Worm (Caenorhabditis elegans) whole organism, L1 larva: ENCODE measurements around the gene T27E4.1.

Source experiments
- C34B4.2 ChIP-seq: sonication (generic microtip); optimal IDR thresholded peaks from 2 replicates; lab custom pipeline; 2017; ENCODE audit warnings: mild to moderate bottlenecking, missing genetic modification characterization, missing compliant biosample characterization
- aly-2 ChIP-seq: fragments of 150-350 bp; optimal IDR thresholded peaks from 2 replicates; lab custom pipeline; 2014; ENCODE audit warnings: missing biosample characterization, missing genetic modification characterization
- ceh-90 ChIP-seq: sonication (generic microtip); optimal IDR thresholded peaks from 2 replicates; lab custom pipeline; 2016; ENCODE audit warnings: missing genetic modification characterization, missing compliant biosample characterization
- dsc-1 ChIP-seq: sonication (generic microtip); optimal IDR thresholded peaks from 2 replicates; lab custom pipeline; 2016; ENCODE audit warnings: mild to moderate bottlenecking, missing genetic modification characterization, missing compliant biosample characterization
- efl-1 ChIP-seq, 4 experiments: fragments of 150-350 bp; optimal IDR thresholded peaks in 3 of 4; peaks in 1 of 4; 1 replicate in 1 of 4; 2 replicates in 3 of 4; lab custom pipeline; 2014; ENCODE audit warnings: missing biosample characterization in 2 of 4, missing genetic modification characterization in 2 of 4, missing genetic modification reagents in 2 of 4
- elt-3 ChIP-seq, 6 experiments: fragments of 150-350 bp in 1 of 6; sonication (generic microtip); optimal IDR thresholded peaks; 2 replicates each; lab custom pipeline; 2017 to 2018; ENCODE audit warnings: missing biosample characterization in 6 of 6, missing genetic modification characterization in 6 of 6, inconsistent platforms in 1 of 6
- ets-5 ChIP-seq: fragments of 200-800 bp; sonication (Bioruptor generic); IDR thresholded peaks from 2 replicates; pipeline ENCODE4 v1.3.6; 2022; ENCODE audit warnings: missing genetic modification characterization, missing compliant biosample characterization
- fkh-10 ChIP-seq: sonication (generic microtip); optimal IDR thresholded peaks from 2 replicates; lab custom pipeline; 2017; ENCODE audit warnings: missing biosample characterization, missing genetic modification reagents, missing genetic modification characterization
- fkh-4 ChIP-seq: sonication (generic microtip); optimal IDR thresholded peaks from 2 replicates; lab custom pipeline; 2016; ENCODE audit warnings: missing compliant biosample characterization, missing genetic modification characterization, borderline replicate concordance
- fkh-8 ChIP-seq: sonication (generic microtip); optimal IDR thresholded peaks from 2 replicates; lab custom pipeline; 2016; ENCODE audit warnings: mild to moderate bottlenecking, missing genetic modification characterization, missing compliant biosample characterization
- hlh-17 ChIP-seq: fragments of 200-800 bp; sonication (Bioruptor generic); optimal IDR thresholded peaks from 2 replicates; lab custom pipeline; 2018; ENCODE audit warnings: missing genetic modification characterization, mild to moderate bottlenecking, missing compliant biosample characterization, moderate library complexity, borderline replicate concordance
- hlh-4 ChIP-seq: sonication (generic microtip); optimal IDR thresholded peaks from 2 replicates; lab custom pipeline; 2016; ENCODE audit warnings: mild to moderate bottlenecking, missing genetic modification characterization, missing compliant biosample characterization
- jun-1 ChIP-seq: fragments of 150-350 bp; optimal IDR thresholded peaks from 2 replicates; lab custom pipeline; 2014; ENCODE audit warnings: missing biosample characterization, missing genetic modification reagents, missing genetic modification characterization
- lin-14 ChIP-seq: fragments of 200-800 bp; sonication (Bioruptor generic); optimal IDR thresholded peaks from 2 replicates; lab custom pipeline; 2018; ENCODE audit warnings: mild to moderate bottlenecking, missing genetic modification characterization, moderate library complexity, missing compliant biosample characterization
- lin-35 ChIP-seq, 2 experiments: fragments of 150-350 bp; optimal IDR thresholded peaks; 2 replicates each; lab custom pipeline; 2014; ENCODE audit warnings: missing biosample characterization in 2 of 2, missing genetic modification characterization in 2 of 2, missing genetic modification reagents in 2 of 2
- lir-3 ChIP-seq: sonication (generic microtip); optimal IDR thresholded peaks from 2 replicates; lab custom pipeline; 2016; ENCODE audit warnings: mild to moderate bottlenecking, missing genetic modification characterization, moderate library complexity, missing compliant biosample characterization; ENCODE audit not compliant: poor library complexity
- mab-9 ChIP-seq: fragments of 200-800 bp; sonication (Bioruptor generic); IDR thresholded peaks from 2 replicates; pipeline ENCODE4 v1.3.6; 2022; ENCODE audit warnings: missing genetic modification reagents, missing genetic modification characterization, missing compliant biosample characterization
- mep-1 ChIP-seq: fragments of 150-350 bp; optimal IDR thresholded peaks from 2 replicates; lab custom pipeline; 2014; ENCODE audit warnings: missing biosample characterization, missing genetic modification characterization
- nhr-11 ChIP-seq: fragments of 150-350 bp; optimal IDR thresholded peaks from 2 replicates; lab custom pipeline; 2014; ENCODE audit warnings: missing biosample characterization, missing genetic modification characterization
- nhr-19 ChIP-seq: fragments of 200-800 bp; sonication (Bioruptor generic); conservative IDR thresholded peaks from 2 replicates; pipeline ENCODE4 v1.3.6; 2022; ENCODE audit warnings: missing genetic modification characterization, missing compliant biosample characterization
- nhr-47 ChIP-seq: sonication (generic microtip); optimal IDR thresholded peaks from 2 replicates; lab custom pipeline; 2016; ENCODE audit warnings: mild to moderate bottlenecking, missing genetic modification characterization, moderate library complexity, missing compliant biosample characterization
- nhr-71 ChIP-seq: sonication (generic microtip); optimal IDR thresholded peaks from 2 replicates; lab custom pipeline; 2016; ENCODE audit warnings: mild to moderate bottlenecking, missing genetic modification characterization, moderate library complexity, missing compliant biosample characterization
- nhr-76 ChIP-seq: sonication (generic microtip); optimal IDR thresholded peaks from 2 replicates; lab custom pipeline; 2017; ENCODE audit warnings: missing biosample characterization, missing genetic modification characterization
- nhr-90 ChIP-seq: sonication (generic microtip); optimal IDR thresholded peaks from 2 replicates; lab custom pipeline; 2016; ENCODE audit warnings: mild to moderate bottlenecking, missing genetic modification characterization, missing compliant biosample characterization; ENCODE audit not compliant: poor library complexity
- pax-3 ChIP-seq: fragments of 200-800 bp; sonication (Bioruptor generic); optimal IDR thresholded peaks from 2 replicates; lab custom pipeline; 2018; ENCODE audit warnings: mild to moderate bottlenecking, missing genetic modification characterization, moderate library complexity, missing compliant biosample characterization
- skn-1 ChIP-seq: fragments of 150-350 bp; optimal IDR thresholded peaks from 2 replicates; lab custom pipeline; 2014; ENCODE audit warnings: missing biosample characterization, missing genetic modification characterization
- sox-4 ChIP-seq: sonication (generic microtip); optimal IDR thresholded peaks from 2 replicates; lab custom pipeline; 2016; ENCODE audit warnings: missing genetic modification characterization, missing compliant biosample characterization
- swsn-7 ChIP-seq: sonication (generic microtip); optimal IDR thresholded peaks from 2 replicates; lab custom pipeline; 2016; ENCODE audit warnings: missing genetic modification characterization, missing compliant biosample characterization
- tlp-1 ChIP-seq: fragments of 150-350 bp; optimal IDR thresholded peaks from 2 replicates; lab custom pipeline; 2014; ENCODE audit warnings: missing biosample characterization, missing genetic modification characterization
- unc-130 ChIP-seq: fragments of 150-350 bp; optimal IDR thresholded peaks from 2 replicates; lab custom pipeline; 2017; ENCODE audit warnings: missing biosample characterization, missing genetic modification characterization, inconsistent platforms
- unc-62 ChIP-seq: fragments of 150-350 bp; optimal IDR thresholded peaks from 2 replicates; lab custom pipeline; 2014; ENCODE audit warnings: missing biosample characterization, missing genetic modification reagents, missing genetic modification characterization
- xbp-1 ChIP-seq: sonication (generic microtip); optimal IDR thresholded peaks from 2 replicates; lab custom pipeline; 2016; ENCODE audit warnings: missing genetic modification characterization, missing compliant biosample characterization
- zag-1 ChIP-seq: fragments of 150-350 bp; optimal IDR thresholded peaks from 2 replicates; lab custom pipeline; 2014; ENCODE audit warnings: missing biosample characterization, missing genetic modification characterization

Gene T27E4.1

DNA sequence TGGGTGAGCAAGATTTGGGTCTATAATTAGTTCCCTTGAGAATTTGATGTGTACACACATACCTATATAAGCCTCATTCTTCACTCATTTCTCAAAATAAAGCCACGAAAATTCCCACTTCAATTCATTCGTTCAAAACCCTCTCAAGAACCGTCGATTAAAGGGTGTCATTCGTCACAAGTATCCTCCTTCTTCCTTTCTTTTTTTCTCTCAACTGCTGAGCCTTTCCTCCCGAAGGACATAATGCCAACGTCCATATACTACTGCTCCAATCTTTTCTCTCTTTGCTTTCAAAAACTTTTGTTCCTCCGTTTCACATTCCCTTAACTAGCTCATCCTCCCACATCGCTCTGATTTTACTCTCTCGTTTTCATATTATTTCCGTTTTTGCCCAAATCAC is at the start of gene T27E4.1:
Gene T27E4.1, plus strand, starts transcription at position 137 of the 400 bp plus-strand sequence.
- TF ChIP-seq lin-14 (GFP tag; lab: Kevin White, UChicago) (peak; percentile 63), ets-5 (no peak)

DNA sequence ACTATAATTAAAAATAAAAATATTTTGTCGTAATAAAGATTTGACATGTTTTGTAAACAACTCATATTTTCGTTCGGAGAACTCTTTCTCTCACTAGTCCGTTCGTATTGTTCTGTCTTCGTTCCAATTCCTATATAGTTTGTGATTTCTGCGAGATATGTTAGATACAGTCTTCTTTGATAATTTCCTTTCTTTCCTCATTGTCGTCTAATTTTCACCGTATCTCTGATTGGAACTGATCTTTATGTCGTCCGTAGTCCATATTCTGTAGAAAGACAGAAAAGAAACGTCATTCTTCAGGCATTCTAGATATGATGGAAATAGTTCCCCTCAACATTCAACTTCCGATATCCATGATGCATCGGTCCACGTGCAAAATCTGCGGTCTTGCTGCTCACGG is 47.3 kb upstream of the T27E4.1 start, which contains the start of gene nhr-30:
Gene nhr-30, plus strand, starts transcription at position 301 of the 400 bp plus-strand sequence.
- no peak for TF ChIP-seq aly-2
- no peak for TF ChIP-seq swsn-7 (tag; lab: Kevin White, UChicago)
- no peak for TF ChIP-seq tlp-1 (tag; lab: Kevin White, UChicago)
- no peak for TF ChIP-seq nhr-47
- no peak for TF ChIP-seq lin-35 (GFP tag; optimal IDR thresholded peaks at IDR 0.05; lab: Kevin White, UChicago)
- TF ChIP-seq fkh-4, result no peak
- TF ChIP-seq mep-1 (tag; lab: Kevin White, UChicago), result no peak
- TF ChIP-seq hlh-17 (GFP tag; lab: Kevin White, UChicago), result no peak
- TF ChIP-seq fkh-10 (GFP tag; lab: Kevin White, UChicago), result no peak
- TF ChIP-seq lir-3 (tag; lab: Kevin White, UChicago), result no peak
- no peak for TF ChIP-seq skn-1 (tag; lab: Kevin White, UChicago)
- TF ChIP-seq unc-130 (tag; lab: Kevin White, UChicago), result no peak
- no peak for TF ChIP-seq nhr-76 (tag; lab: Kevin White, UChicago)
- no peak for TF ChIP-seq dsc-1 (tag; lab: Kevin White, UChicago)
- TF ChIP-seq nhr-90, result no peak
- TF ChIP-seq zag-1 (tag; lab: Kevin White, UChicago), result no peak
- no peak for TF ChIP-seq mab-9
- no peak for TF ChIP-seq elt-3 (tag; optimal IDR thresholded peaks at IDR 0.05; lab: Kevin White, UChicago)
- TF ChIP-seq unc-62, result no peak
- TF ChIP-seq jun-1, result no peak
- TF ChIP-seq, all 84 proteins: peak for 0

DNA sequence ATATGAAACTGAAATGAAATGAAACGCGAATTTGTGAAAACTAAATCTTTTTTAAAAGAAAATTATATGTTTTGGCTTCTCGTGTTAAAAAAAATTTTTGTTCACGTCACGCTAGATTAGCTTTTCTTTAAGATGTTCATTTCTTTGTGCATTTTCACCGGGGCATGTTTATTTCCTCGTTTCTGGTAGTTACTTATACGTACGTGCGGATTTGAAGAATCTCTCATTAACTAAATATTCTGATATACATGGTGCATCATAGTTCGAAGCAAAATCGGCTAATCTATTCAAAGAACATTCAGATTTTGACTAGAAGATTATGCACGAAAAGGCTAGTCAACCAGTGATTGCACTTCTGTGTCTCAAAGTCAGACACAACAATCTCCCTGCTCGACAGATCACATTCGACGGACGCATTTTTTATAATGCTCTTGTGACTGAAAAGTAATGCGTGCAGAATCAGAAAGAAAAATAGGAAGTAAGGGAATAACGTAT is 44.5 kb upstream of the T27E4.1 start, which contains the start of gene C25E10.17:
Gene C25E10.17, minus strand, starts transcription at position 51 of the 495 bp plus-strand sequence.
- TF ChIP-seq sox-4 (peak; percentile 58), pax-3 (tag; lab: Kevin White, UChicago) (peak; percentile 44), fkh-8 (tag; lab: Kevin White, UChicago) (peak; percentile 89), ceh-90 (tag; lab: Kevin White, UChicago) (no peak), nhr-19 (GFP tag; lab: Robert Waterston, UW) (no peak), zag-1 (tag; lab: Kevin White, UChicago) (no peak), dsc-1 (tag; lab: Kevin White, UChicago) (peak; percentile 67), lin-14 (GFP tag; lab: Kevin White, UChicago) (peak; percentile 13), nhr-71 (tag; lab: Kevin White, UChicago) (peak; percentile 42), nhr-11 (peak; percentile 37), nhr-47 (peak; percentile 43)

DNA sequence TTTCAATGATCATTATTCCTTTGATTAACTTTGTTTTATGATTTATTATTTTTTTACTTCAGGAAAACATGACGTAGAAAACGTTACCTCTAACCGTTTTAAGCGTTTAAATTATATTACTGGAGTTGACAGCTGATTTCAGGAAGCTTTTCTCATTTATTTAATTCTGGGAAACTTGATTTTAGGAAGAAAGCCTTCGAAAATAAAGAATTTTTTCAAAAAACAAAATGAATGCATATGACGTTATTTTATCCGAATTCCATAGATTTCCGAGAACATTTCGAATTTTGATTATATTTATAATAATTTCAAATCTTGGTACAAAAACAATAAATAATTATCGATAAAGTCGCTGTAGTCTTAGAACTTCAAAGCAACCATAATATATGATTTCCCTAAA is 42.9 kb upstream of the T27E4.1 start:
- TF ChIP-seq nhr-47, result peak; percentile 31
- TF ChIP-seq swsn-7 (tag; lab: Kevin White, UChicago), result no peak
- peak; percentile 32 for TF ChIP-seq nhr-71 (tag; lab: Kevin White, UChicago)
- peak; percentile 97 for TF ChIP-seq hlh-4 (tag; lab: Kevin White, UChicago)
- no peak for TF ChIP-seq C34B4.2 (tag; lab: Kevin White, UChicago)

DNA sequence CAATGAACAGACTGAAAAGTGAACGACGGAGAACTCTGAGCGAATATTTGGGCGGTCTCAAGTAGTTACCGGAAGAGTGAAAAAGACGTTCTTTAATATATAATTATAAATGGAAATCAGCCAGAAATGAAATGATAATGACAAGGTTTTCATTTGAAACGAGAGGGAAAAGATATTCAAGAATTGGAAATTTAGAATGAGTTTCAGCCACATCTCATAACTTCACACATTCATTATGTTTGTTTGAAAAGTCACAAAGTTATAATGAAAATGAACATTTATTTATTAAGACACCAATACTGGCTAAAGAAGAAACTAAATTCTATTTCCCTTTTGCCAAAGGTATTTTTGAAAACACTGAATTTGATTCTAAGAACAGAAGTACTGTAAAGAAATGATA is 41.0 kb upstream of the T27E4.1 start, which contains the start of gene C25E10.7:
Gene C25E10.7, minus strand, starts transcription at position 101 of the 400 bp plus-strand sequence.
- no peak for TF ChIP-seq efl-1 (optimal IDR thresholded peaks at IDR 0.05; lab: Kevin White, UChicago)
- TF ChIP-seq efl-1 (GFP tag; optimal IDR thresholded peaks at IDR 0.05 in 1 of 2; lab: Kevin White, UChicago), result peak in 1 of 2 experiments; percentile 40
- TF ChIP-seq xbp-1 (tag; lab: Kevin White, UChicago), result no peak
- TF ChIP-seq, all 84 proteins: peak for 1
